Worm (Caenorhabditis elegans) whole organism, midembryonic: ENCODE measurements around the gene ubh-4.

Experiments
- T22C8.4 ChIP-seq: fragments of 200-800 bp; sonication (Bioruptor generic); IDR thresholded peaks from 2 replicates; pipeline ENCODE4 v1.3.6; 2022; ENCODE audit warnings: missing genetic modification characterization, missing compliant biosample characterization
- cog-1 ChIP-seq: sonication (generic microtip); optimal IDR thresholded peaks from 2 replicates; lab custom pipeline; 2016; ENCODE audit warnings: missing genetic modification characterization, missing compliant biosample characterization
- flt-1 ChIP-seq: fragments of 200-800 bp; sonication (Bioruptor generic); IDR thresholded peaks from 2 replicates; pipeline ENCODE4 v1.3.6; 2022; ENCODE audit warnings: missing genetic modification characterization, missing compliant biosample characterization
- klf-2 ChIP-seq: fragments of 200-800 bp; sonication (Bioruptor generic); conservative IDR thresholded peaks from 2 replicates; pipeline ENCODE4 v1.3.6; 2022; ENCODE audit warnings: missing genetic modification reagents, missing genetic modification characterization, missing compliant biosample characterization
- med-1 ChIP-seq: sonication (generic microtip); optimal IDR thresholded peaks from 2 replicates; lab custom pipeline; 2017; ENCODE audit warnings: missing genetic modification characterization, mild to moderate bottlenecking, missing compliant biosample characterization, antibody characterized with exemption, missing genetic modification reagents; ENCODE audit not compliant: insufficient read depth
- ref-1 ChIP-seq: fragments of 200-800 bp; sonication (Bioruptor generic); conservative IDR thresholded peaks from 2 replicates; pipeline ENCODE4 v1.3.6; 2022; ENCODE audit warnings: missing genetic modification reagents, missing genetic modification characterization, missing compliant biosample characterization
- tab-1 ChIP-seq: fragments of 200-800 bp; sonication (Bioruptor generic); IDR thresholded peaks from 2 replicates; pipeline ENCODE4 v1.3.6; 2022; ENCODE audit warnings: missing genetic modification characterization, missing compliant biosample characterization
- ztf-23 ChIP-seq: fragments of 200-800 bp; sonication (Bioruptor generic); IDR thresholded peaks from 2 replicates; pipeline ENCODE4 v1.3.6; 2022; ENCODE audit warnings: missing genetic modification reagents, missing genetic modification characterization, missing compliant biosample characterization
- ztf-29 ChIP-seq: fragments of 200-800 bp; sonication (Bioruptor generic); IDR thresholded peaks from 2 replicates; pipeline ENCODE4 v1.3.6; 2022; ENCODE audit warnings: missing genetic modification reagents, missing genetic modification characterization, missing compliant biosample characterization

The ubh-4 gene

ce11 chrII:8039416-8039815 lies at the start of gene ubh-4, which contains the start of gene algn-6:
TSS of gene ubh-4 (minus strand) at chrII:8039597.
TSS of gene algn-6 (plus strand) at chrII:8039802.
- TF ChIP-seq klf-2 (GFP tag; lab: Robert Waterston, UW), result no peak
- no peak for TF ChIP-seq T22C8.4
- no peak for TF ChIP-seq cog-1 (tag; lab: Kevin White, UChicago)
- no peak for TF ChIP-seq med-1 (GFP tag; lab: Kevin White, UChicago)
- TF ChIP-seq tab-1, result no peak
- TF ChIP-seq flt-1 (GFP tag; lab: Robert Waterston, UW), result no peak
- TF ChIP-seq ref-1, result no peak
- no peak for TF ChIP-seq ztf-23 (GFP tag; lab: Robert Waterston, UW)
- TF ChIP-seq ztf-29 (GFP tag; lab: Robert Waterston, UW), result no peak

DNA sequence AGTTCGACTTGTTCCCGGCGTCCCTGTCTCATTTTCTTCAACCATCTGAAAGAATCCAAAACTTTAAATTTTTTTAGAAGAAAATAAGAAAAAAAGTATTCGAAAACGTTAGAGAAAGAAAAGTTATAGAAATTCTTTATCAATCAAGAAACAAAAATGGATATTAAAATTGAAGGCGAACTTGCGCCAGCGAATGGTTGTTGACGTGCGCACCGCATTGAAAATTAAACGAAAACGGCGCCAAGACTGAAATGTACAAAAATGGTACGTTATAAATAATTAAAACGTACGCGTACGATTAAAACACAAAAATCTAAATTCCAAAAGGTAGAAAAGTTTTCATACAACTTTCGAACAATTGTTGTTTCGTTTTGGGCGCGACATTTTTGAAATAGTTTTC lies 47.4 kb upstream of the ubh-4 start, which contains the start of gene K02C4.3:
Gene K02C4.3, minus strand, starts transcription at position 51 of the 400 bp plus-strand sequence.
- TF ChIP-seq flt-1 (GFP tag; lab: Robert Waterston, UW) (no peak), cog-1 (tag; lab: Kevin White, UChicago) (no peak), ref-1 (no peak), med-1 (GFP tag; lab: Kevin White, UChicago) (no peak), ztf-23 (GFP tag; lab: Robert Waterston, UW) (no peak), T22C8.4 (no peak), ztf-29 (GFP tag; lab: Robert Waterston, UW) (no peak), tab-1 (no peak), klf-2 (GFP tag; lab: Robert Waterston, UW) (no peak)

- TF ChIP-seq T22C8.4 (no peak), med-1 (GFP tag; lab: Kevin White, UChicago) (no peak), ztf-23 (GFP tag; lab: Robert Waterston, UW) (no peak), flt-1 (GFP tag; lab: Robert Waterston, UW) (no peak), ztf-29 (GFP tag; lab: Robert Waterston, UW) (no peak), tab-1 (no peak), cog-1 (tag; lab: Kevin White, UChicago) (no peak), ref-1 (no peak), klf-2 (GFP tag; lab: Robert Waterston, UW) (no peak)
These were observed 38.6 kb upstream of the ubh-4 start, which contains the start of gene K02C4.5 for ce11 chrII:8078041-8078440. TSS of gene K02C4.5 (plus strand) at chrII:8078435.

DNA sequence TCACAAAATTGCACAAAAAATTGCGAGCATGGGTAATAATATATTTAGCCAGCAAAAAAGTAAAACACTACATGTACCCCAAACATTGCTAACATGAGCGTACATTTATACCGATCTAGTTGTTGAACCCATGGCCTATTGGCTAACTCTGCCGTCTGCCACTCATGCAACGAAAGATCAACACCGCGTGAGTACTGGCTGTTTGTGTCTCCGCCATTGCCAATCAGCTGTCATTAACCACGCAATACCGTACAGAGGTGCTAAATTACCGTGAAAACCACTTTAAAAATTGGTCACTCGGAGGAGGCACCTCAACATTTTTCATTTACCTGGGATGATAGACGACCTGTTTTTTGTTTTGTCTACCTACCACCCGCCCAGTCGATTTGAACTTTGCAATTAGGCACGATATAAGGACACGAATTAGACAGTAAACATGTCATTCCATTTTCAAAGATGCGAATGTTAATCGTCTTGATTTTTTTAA lies 36.0 kb upstream of the ubh-4 start, which contains the start of gene K02C4.2:
Gene K02C4.2, plus strand, starts transcription at position 437 of the 487 bp plus-strand sequence.
- TF ChIP-seq flt-1 (GFP tag; lab: Robert Waterston, UW) (peak; percentile 93), med-1 (GFP tag; lab: Kevin White, UChicago) (peak; percentile 44), tab-1 (peak; percentile 84), klf-2 (GFP tag; lab: Robert Waterston, UW) (peak; percentile 44; the same call in 1 of the 2 replicates), ref-1 (peak; percentile 68), cog-1 (tag; lab: Kevin White, UChicago) (peak; percentile 47), ztf-23 (GFP tag; lab: Robert Waterston, UW) (peak; percentile 60; the same call in 1 of the 2 replicates), T22C8.4 (peak; percentile 71), ztf-29 (GFP tag; lab: Robert Waterston, UW) (peak; percentile 80)

ce11 chrII:8074058-8074457 lies 34.7 kb upstream of the ubh-4 start:
- no peak for TF ChIP-seq T22C8.4
- TF ChIP-seq tab-1, result no peak

DNA sequence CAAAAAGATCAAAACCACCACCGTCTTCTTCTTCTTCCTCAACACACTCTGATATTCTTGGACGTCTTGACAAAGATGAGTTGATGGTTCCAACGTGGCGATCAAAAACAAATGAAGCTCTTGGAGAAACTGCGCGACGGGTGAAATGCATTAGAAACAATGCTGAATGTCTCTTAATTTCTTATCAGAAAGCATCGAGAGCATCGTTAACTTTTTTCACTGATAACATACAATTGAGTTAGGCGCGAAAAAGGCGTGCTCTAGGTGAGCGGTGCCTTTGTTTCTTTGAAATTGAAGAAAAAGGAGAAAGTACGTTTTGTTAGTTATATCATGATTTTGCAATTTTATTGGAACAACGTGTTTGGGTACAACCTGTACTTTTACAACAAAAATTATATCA lies 33.8 kb upstream of the ubh-4 start, which contains the start of gene gpcp-2:
Gene gpcp-2, minus strand, starts transcription at position 153 of the 400 bp plus-strand sequence.
- no peak for TF ChIP-seq cog-1 (tag; lab: Kevin White, UChicago)
- TF ChIP-seq tab-1, result no peak
- no peak for TF ChIP-seq med-1 (GFP tag; lab: Kevin White, UChicago)
- TF ChIP-seq klf-2 (GFP tag; lab: Robert Waterston, UW), result no peak
- TF ChIP-seq T22C8.4, result no peak
- no peak for TF ChIP-seq ztf-29 (GFP tag; lab: Robert Waterston, UW)
- no peak for TF ChIP-seq ztf-23 (GFP tag; lab: Robert Waterston, UW)
- no peak for TF ChIP-seq flt-1 (GFP tag; lab: Robert Waterston, UW)
- no peak for TF ChIP-seq ref-1

- TF ChIP-seq T22C8.4 (no peak), cog-1 (tag; lab: Kevin White, UChicago) (peak; percentile 28), ref-1 (no peak), flt-1 (GFP tag; lab: Robert Waterston, UW) (no peak), ztf-23 (GFP tag; lab: Robert Waterston, UW) (no peak)
These were observed 32.6 kb upstream of the ubh-4 start for ce11 chrII:8071801-8072544.

ce11 chrII:8071012-8071625 lies 31.7 kb upstream of the ubh-4 start:
- TF ChIP-seq ztf-23 (GFP tag; lab: Robert Waterston, UW), result no peak
- TF ChIP-seq ztf-29 (GFP tag; lab: Robert Waterston, UW), result no peak
- no peak for TF ChIP-seq cog-1 (tag; lab: Kevin White, UChicago)
- no peak for TF ChIP-seq klf-2 (GFP tag; lab: Robert Waterston, UW)
- no peak for TF ChIP-seq ref-1
- TF ChIP-seq med-1 (GFP tag; lab: Kevin White, UChicago), result no peak
- no peak for TF ChIP-seq T22C8.4
- TF ChIP-seq flt-1 (GFP tag; lab: Robert Waterston, UW), result no peak
- TF ChIP-seq tab-1, result no peak

- no peak for TF ChIP-seq cog-1 (tag; lab: Kevin White, UChicago)
- no peak for TF ChIP-seq ztf-29 (GFP tag; lab: Robert Waterston, UW)
- no peak for TF ChIP-seq ref-1
- no peak for TF ChIP-seq med-1 (GFP tag; lab: Kevin White, UChicago)
- no peak for TF ChIP-seq klf-2 (GFP tag; lab: Robert Waterston, UW)
- no peak for TF ChIP-seq flt-1 (GFP tag; lab: Robert Waterston, UW)
- no peak for TF ChIP-seq tab-1
- no peak for TF ChIP-seq T22C8.4
- no peak for TF ChIP-seq ztf-23 (GFP tag; lab: Robert Waterston, UW)
These were observed 26.6 kb upstream of the ubh-4 start, which contains the start of gene pdha-1 for ce11 chrII:8065985-8066384. TSS of gene pdha-1 (plus strand) at chrII:8066285.
